Fruit fly (Drosophila melanogaster) whole organism, embryonic: ENCODE data around the gene CG11858.

ENCODE experiments used
- Awh ChIP-seq: fragments of 200-800 bp; sonication (Bioruptor generic); IDR thresholded peaks from 2 replicates; pipeline ENCODE4, ENCODE4 v1.3.6; 2022; ENCODE audit warnings: missing biosample characterization, missing genetic modification characterization
- Blimp-1 ChIP-seq: fragments of 200-800 bp; sonication (Bioruptor generic); optimal IDR thresholded peaks from 3 replicates; lab custom pipeline; 2018; ENCODE audit warnings: missing biosample characterization, missing genetic modification characterization, mild to moderate bottlenecking, moderate library complexity, missing genetic modification reagents
- BtbVII ChIP-seq: fragments of 200-800 bp; sonication (Bioruptor generic); optimal IDR thresholded peaks from 3 replicates; lab custom pipeline; 2017; ENCODE audit warnings: missing biosample characterization, mild to moderate bottlenecking, missing genetic modification characterization
- CG10209 ChIP-seq: fragments of 200-800 bp; sonication (Bioruptor generic); optimal IDR thresholded peaks from 3 replicates; lab custom pipeline; 2017; ENCODE audit warnings: missing biosample characterization, mild to moderate bottlenecking, missing genetic modification characterization, missing genetic modification reagents
- CG12299 ChIP-seq: fragments of 200-800 bp; sonication (Bioruptor generic); optimal IDR thresholded peaks from 2 replicates; lab custom pipeline; 2018; ENCODE audit warnings: missing biosample characterization, mild to moderate bottlenecking, missing genetic modification characterization
- CG12659 ChIP-seq: fragments of 200-800 bp; sonication (Bioruptor generic); optimal IDR thresholded peaks from 3 replicates; lab custom pipeline; 2017; ENCODE audit warnings: mild to moderate bottlenecking, missing biosample characterization, missing genetic modification reagents, missing genetic modification characterization
- CG14860 ChIP-seq: fragments of 200-800 bp; sonication (Bioruptor generic); IDR thresholded peaks from 3 replicates; pipeline ENCODE4 v1.3.6; 2022; ENCODE audit warnings: missing biosample characterization, missing genetic modification characterization; ENCODE audit not compliant: partially characterized antibody
- CG15073 ChIP-seq: fragments of 200-800 bp; sonication (Bioruptor generic); optimal IDR thresholded peaks from 2 replicates; lab custom pipeline; 2016; ENCODE audit warnings: missing biosample characterization, missing genetic modification characterization
- CG1529 ChIP-seq: fragments of 200-800 bp; sonication (Bioruptor generic); optimal IDR thresholded peaks from 3 replicates; lab custom pipeline; 2018; ENCODE audit warnings: missing biosample characterization, missing genetic modification characterization
- CG17912 ChIP-seq: fragments of 200-800 bp; sonication (Bioruptor generic); optimal IDR thresholded peaks from 2 replicates; lab custom pipeline; 2018; ENCODE audit warnings: missing biosample characterization, mild to moderate bottlenecking, missing genetic modification characterization
- CG1792 ChIP-seq: fragments of 200-800 bp; sonication (Bioruptor generic); optimal IDR thresholded peaks from 2 replicates; lab custom pipeline; 2016; ENCODE audit warnings: missing biosample characterization, missing genetic modification characterization
- CG30020 ChIP-seq: fragments of 200-800 bp; optimal IDR thresholded peaks from 2 replicates; lab custom pipeline; 2019; ENCODE audit warnings: missing biosample characterization, mild to moderate bottlenecking, missing genetic modification characterization, moderate library complexity
- CG4854 ChIP-seq: fragments of 200-800 bp; sonication (Bioruptor generic); optimal IDR thresholded peaks from 2 replicates; lab custom pipeline; 2016; ENCODE audit warnings: missing biosample characterization, missing genetic modification characterization, inconsistent platforms
- CG6272 ChIP-seq: fragments of 200-800 bp; sonication (Bioruptor generic); IDR thresholded peaks from 2 replicates; pipeline ENCODE4 v1.3.6; 2022; ENCODE audit warnings: missing biosample characterization, missing genetic modification characterization
- CG6813 ChIP-seq: fragments of 200-800 bp; sonication (Bioruptor generic); optimal IDR thresholded peaks from 2 replicates; lab custom pipeline; 2017; ENCODE audit warnings: missing biosample characterization, missing genetic modification characterization, mild to moderate bottlenecking, moderate library complexity, missing genetic modification reagents
- CG8089 ChIP-seq: fragments of 200-800 bp; sonication (Bioruptor generic); optimal IDR thresholded peaks from 3 replicates; lab custom pipeline; 2016; ENCODE audit warnings: missing biosample characterization, missing genetic modification characterization
- Dbx ChIP-seq: fragments of 200-800 bp; sonication (Bioruptor generic); IDR thresholded peaks from 3 replicates; pipeline ENCODE4 v1.3.6; 2022; ENCODE audit warnings: missing biosample characterization, missing genetic modification characterization
- Dp ChIP-seq: fragments of 200-800 bp; sonication (Bioruptor generic); optimal IDR thresholded peaks from 2 replicates; lab custom pipeline; 2018; ENCODE audit warnings: missing biosample characterization, mild to moderate bottlenecking, missing genetic modification characterization, moderate library complexity
- Gsc ChIP-seq: fragments of 200-800 bp; sonication (Bioruptor generic); IDR thresholded peaks from 2 replicates; pipeline ENCODE4 v1.3.6; 2022; ENCODE audit warnings: missing biosample characterization, missing genetic modification characterization
- HmgZ ChIP-seq: fragments of 200-800 bp; sonication (Bioruptor generic); optimal IDR thresholded peaks from 2 replicates; lab custom pipeline; 2018; ENCODE audit warnings: missing biosample characterization, mild to moderate bottlenecking, missing genetic modification characterization
- Max ChIP-seq: fragments of 200-800 bp; sonication (Bioruptor generic); optimal IDR thresholded peaks from 2 replicates; lab custom pipeline; 2016; ENCODE audit warnings: missing biosample characterization, mild to moderate bottlenecking, missing genetic modification characterization
- Optix ChIP-seq: fragments of 200-800 bp; sonication (Bioruptor generic); IDR thresholded peaks from 3 replicates; pipeline ENCODE4 v1.3.6; 2022; ENCODE audit warnings: missing biosample characterization, missing genetic modification characterization
- Pdp1 ChIP-seq, 2 experiments: fragments of 200-800 bp; sonication (Bioruptor generic); optimal IDR thresholded peaks; 3 replicates each; lab custom pipeline; 2016; ENCODE audit warnings: missing biosample characterization in 2 of 2, missing genetic modification characterization in 2 of 2, mild to moderate bottlenecking in 1 of 2, moderate library complexity in 1 of 2
- Xrp1 ChIP-seq: fragments of 200-800 bp; sonication (Bioruptor generic); IDR thresholded peaks from 2 replicates; pipeline ENCODE4 v1.3.6; 2022; ENCODE audit warnings: missing biosample characterization, missing genetic modification characterization
- amos ChIP-seq: fragments of 200-800 bp; sonication (Bioruptor generic); IDR thresholded peaks from 2 replicates; pipeline ENCODE4 v1.3.6; 2022; ENCODE audit warnings: missing biosample characterization, missing genetic modification characterization; ENCODE audit not compliant: partially characterized antibody
- bigmax ChIP-seq: fragments of 200-800 bp; sonication (Bioruptor generic); optimal IDR thresholded peaks from 2 replicates; lab custom pipeline; 2018; ENCODE audit warnings: missing biosample characterization, mild to moderate bottlenecking, missing genetic modification characterization
- caup ChIP-seq: fragments of 200-800 bp; sonication (Bioruptor generic); optimal IDR thresholded peaks from 3 replicates; lab custom pipeline; 2017; ENCODE audit warnings: missing biosample characterization, mild to moderate bottlenecking, missing genetic modification characterization, moderate library complexity; ENCODE audit not compliant: severe bottlenecking
- chinmo ChIP-seq: fragments of 200-800 bp; sonication (Bioruptor generic); IDR thresholded peaks from 4 replicates; pipeline ENCODE4 v1.3.6; 2022; ENCODE audit warnings: missing biosample characterization, missing genetic modification characterization; ENCODE audit not compliant: partially characterized antibody
- chm ChIP-seq: fragments of 200-800 bp; sonication (Bioruptor generic); IDR thresholded peaks from 2 replicates; pipeline ENCODE4 v1.3.6; 2022; ENCODE audit warnings: missing biosample characterization, missing genetic modification characterization
- crp ChIP-seq, 2 experiments: fragments of 200-800 bp; sonication (Bioruptor generic); optimal IDR thresholded peaks; 2 replicates in 1 of 2; 3 replicates in 1 of 2; lab custom pipeline; 2017; ENCODE audit warnings: missing biosample characterization in 2 of 2, missing genetic modification characterization in 2 of 2, mild to moderate bottlenecking in 1 of 2, moderate library complexity in 1 of 2
- fd102C ChIP-seq: fragments of 200-800 bp; sonication (Bioruptor generic); optimal IDR thresholded peaks from 2 replicates; lab custom pipeline; 2018; ENCODE audit warnings: missing biosample characterization, mild to moderate bottlenecking, missing genetic modification characterization, moderate library complexity
- gem ChIP-seq: fragments of 200-800 bp; sonication (Bioruptor generic); optimal IDR thresholded peaks from 2 replicates; lab custom pipeline; 2019; ENCODE audit warnings: missing biosample characterization, mild to moderate bottlenecking, missing genetic modification characterization, moderate library complexity
- gro ChIP-seq: fragments of 200-800 bp; sonication (Bioruptor generic); optimal IDR thresholded peaks from 2 replicates; lab custom pipeline; 2016; ENCODE audit warnings: missing biosample characterization, missing genetic modification characterization
- hb ChIP-seq: fragments of 200-800 bp; sonication (Bioruptor generic); IDR thresholded peaks from 3 replicates; pipeline ENCODE4 v1.3.6; 2022; ENCODE audit warnings: missing biosample characterization, missing genetic modification characterization; ENCODE audit not compliant: partially characterized antibody
- hkb ChIP-seq, 2 experiments: fragments of 200-800 bp in 1 of 2; fragments of >200 bp in 1 of 2; sonication (Bioruptor generic) in 1 of 2; IDR thresholded peaks in 1 of 2; optimal IDR thresholded peaks in 1 of 2; 2 replicates each; pipeline versions ENCODE4 v1.3.6 to Lab custom; 2017 to 2022; ENCODE audit warnings: missing biosample characterization in 1 of 2, missing genetic modification characterization in 1 of 2
- kay ChIP-seq: fragments of 200-800 bp; sonication (Bioruptor generic); optimal IDR thresholded peaks from 2 replicates; lab custom pipeline; 2016; ENCODE audit warnings: missing biosample characterization, missing genetic modification characterization
- luna ChIP-seq: fragments of 200-800 bp; sonication (Bioruptor generic); optimal IDR thresholded peaks from 2 replicates; lab custom pipeline; 2016; ENCODE audit warnings: missing biosample characterization, missing genetic modification characterization
- mam ChIP-seq: fragments of 200-800 bp; sonication (Bioruptor generic); optimal IDR thresholded peaks from 3 replicates; lab custom pipeline; 2016; ENCODE audit warnings: missing biosample characterization, missing genetic modification characterization
- mld ChIP-seq: fragments of 200-800 bp; sonication (Bioruptor generic); IDR thresholded peaks from 3 replicates; pipeline ENCODE4 v1.3.6; 2022; ENCODE audit warnings: missing biosample characterization, missing genetic modification characterization; ENCODE audit not compliant: partially characterized antibody
- schlank ChIP-seq: fragments of 200-800 bp; sonication (Bioruptor generic); optimal IDR thresholded peaks from 2 replicates; lab custom pipeline; 2018; ENCODE audit warnings: missing biosample characterization, mild to moderate bottlenecking, missing genetic modification characterization
- sens ChIP-seq: fragments of 200-800 bp; sonication (Bioruptor generic); peaks from one replicate; lab custom pipeline; 2016; ENCODE audit warnings: missing biosample characterization, missing genetic modification characterization
- sug ChIP-seq: fragments of 200-800 bp; optimal IDR thresholded peaks from 2 replicates; lab custom pipeline; 2019; ENCODE audit warnings: missing biosample characterization, mild to moderate bottlenecking, missing genetic modification characterization, moderate library complexity
- tna ChIP-seq: fragments of 200-800 bp; sonication (Bioruptor generic); IDR thresholded peaks from 2 replicates; pipeline ENCODE4 v1.3.6; 2022; ENCODE audit warnings: missing biosample characterization, missing genetic modification characterization; ENCODE audit not compliant: partially characterized antibody
- vnd ChIP-seq: fragments of 200-800 bp; sonication (Bioruptor generic); IDR thresholded peaks from 3 replicates; pipeline ENCODE4 v1.3.6; 2022; ENCODE audit warnings: missing biosample characterization, missing genetic modification characterization; ENCODE audit not compliant: partially characterized antibody
- vvl ChIP-seq: fragments of 200-800 bp; sonication (Bioruptor generic); IDR thresholded peaks from 2 replicates; pipeline ENCODE4 v1.3.6; 2022; ENCODE audit warnings: missing biosample characterization, missing genetic modification characterization
- wek ChIP-seq: fragments of 200-800 bp; sonication (Bioruptor generic); optimal IDR thresholded peaks from 3 replicates; lab custom pipeline; 2018; ENCODE audit warnings: missing biosample characterization, mild to moderate bottlenecking, missing genetic modification characterization, moderate library complexity
- z ChIP-seq: fragments of 200-800 bp; sonication (Bioruptor generic); IDR thresholded peaks from 3 replicates; pipeline ENCODE4 v1.3.6; 2022; ENCODE audit warnings: missing biosample characterization, missing genetic modification characterization
- zfh1 ChIP-seq: fragments of 200-800 bp; sonication (Bioruptor generic); IDR thresholded peaks from 3 replicates; pipeline ENCODE4 v1.3.6; 2022; ENCODE audit warnings: missing biosample characterization, missing genetic modification characterization

CG11858 gene

DNA sequence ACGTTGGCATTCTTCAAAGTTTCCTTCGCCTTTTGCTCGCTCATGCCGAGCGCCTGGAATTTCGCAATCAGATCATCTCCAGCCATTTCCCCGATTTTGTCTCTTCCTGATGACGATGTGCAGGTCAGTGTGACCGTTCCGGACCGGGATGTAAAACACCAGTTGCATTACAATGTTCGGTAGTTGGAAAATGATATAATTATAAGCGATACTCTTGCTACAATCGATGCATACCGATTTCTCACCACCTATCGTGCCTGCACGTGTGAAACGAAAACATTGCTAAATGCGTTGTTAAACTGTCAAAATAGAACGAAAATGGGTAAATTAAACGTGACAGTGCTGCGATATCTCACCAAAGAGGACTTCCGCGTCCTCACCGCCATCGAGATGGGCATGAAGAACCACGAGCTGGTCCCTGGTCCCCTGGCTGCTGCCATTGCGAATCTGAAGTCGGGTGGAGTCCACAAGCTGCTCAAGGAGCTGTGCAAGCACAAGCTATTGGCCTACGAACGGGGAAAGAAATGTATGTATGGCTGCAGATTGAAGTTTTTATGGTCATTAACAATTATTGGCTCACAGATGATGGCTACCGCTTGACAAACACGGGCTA lies 3.2 kb downstream of the CG11858 start, which contains the start of the genes GlnRS and RIOK2 (continued):
- TF ChIP-seq CG14860 (GFP tag; lab: Robert Waterston, UW) (peak; percentile 85), CG4854 (GFP tag; lab: Kevin White, UChicago) (no peak), Dp (GFP tag; lab: Kevin White, UChicago) (peak; percentile 32), HmgZ (tag; lab: Kevin White, UChicago) (peak; percentile 86), crp (GFP tag; optimal IDR thresholded peaks at IDR 0.05; lab: Kevin White, UChicago) (peak in 1 of 2 experiments; percentile 63), CG15073 (GFP tag; lab: Kevin White, UChicago) (no peak), Blimp-1 (GFP tag; lab: Kevin White, UChicago) (no peak), gro (GFP tag; lab: Kevin White, UChicago) (peak; percentile 54), z (GFP tag; lab: Robert Waterston, UW) (no peak), CG6272 (GFP tag; lab: Robert Waterston, UW) (no peak), hb (GFP tag; lab: Robert Waterston, UW) (peak; percentile 93), sens (peak; percentile 71), Dbx (GFP tag; lab: Robert Waterston, UW) (peak; percentile 60; the same call in 2 of the 3 replicates), Awh (GFP tag; lab: Robert Waterston, UW) (no peak), Xrp1 (0 out of 2 replicates have a peak, but pooled peaks have one; percentile 15), CG12299 (tag; lab: Kevin White, UChicago) (peak; percentile 14), CG12659 (peak; percentile 64), CG8089 (GFP tag; lab: Kevin White, UChicago) (no peak), caup (GFP tag; lab: Kevin White, UChicago) (no peak), Max (GFP tag; lab: Kevin White, UChicago) (peak; percentile 97), vnd (GFP tag; lab: Robert Waterston, UW) (peak; percentile 92), amos (GFP tag; lab: Robert Waterston, UW) (peak; percentile 97), mam (no peak), Gsc (no peak), bigmax (GFP tag; lab: Kevin White, UChicago) (peak; percentile 55), wek (GFP tag; lab: Kevin White, UChicago) (peak; percentile 11), CG10209 (no peak), CG1792 (no peak), chm (GFP tag; lab: Robert Waterston, UW) (no peak), luna (GFP tag; lab: Kevin White, UChicago) (no peak), CG1529 (GFP tag; lab: Kevin White, UChicago) (no peak), CG6813 (no peak), gem (tag; lab: Kevin White, UChicago) (no peak), CG30020 (tag; lab: Kevin White, UChicago) (peak; percentile 94), hkb (optimal IDR thresholded peaks at IDR 0.05; lab: Kevin White, UChicago) (no peak), hkb (GFP tag; IDR thresholded peaks at IDR 0.05; lab: Robert Waterston, UW) (no peak), Pdp1 (GFP tag; optimal IDR thresholded peaks at IDR 0.05; lab: Kevin White, UChicago) (no peak), fd102C (GFP tag; lab: Kevin White, UChicago) (no peak), kay (GFP tag; lab: Kevin White, UChicago) (peak; percentile 68), Optix (GFP tag; lab: Robert Waterston, UW) (no peak), chinmo (GFP tag; lab: Robert Waterston, UW) (peak; percentile 100), vvl (GFP tag; lab: Robert Waterston, UW) (peak; percentile 8; the same call in 1 of the 2 replicates), mld (GFP tag; lab: Robert Waterston, UW) (peak; percentile 91), zfh1 (GFP tag; lab: Robert Waterston, UW) (no peak), tna (GFP tag; lab: Robert Waterston, UW) (peak; percentile 92), BtbVII (GFP tag; lab: Kevin White, UChicago) (no peak), sug (tag; lab: Kevin White, UChicago) (peak; percentile 56), CG17912 (peak; percentile 54), schlank (tag; lab: Kevin White, UChicago) (no peak)
